Worm (Caenorhabditis elegans): Measurements from ENCODE around the gene wnk-1.

DNA sequence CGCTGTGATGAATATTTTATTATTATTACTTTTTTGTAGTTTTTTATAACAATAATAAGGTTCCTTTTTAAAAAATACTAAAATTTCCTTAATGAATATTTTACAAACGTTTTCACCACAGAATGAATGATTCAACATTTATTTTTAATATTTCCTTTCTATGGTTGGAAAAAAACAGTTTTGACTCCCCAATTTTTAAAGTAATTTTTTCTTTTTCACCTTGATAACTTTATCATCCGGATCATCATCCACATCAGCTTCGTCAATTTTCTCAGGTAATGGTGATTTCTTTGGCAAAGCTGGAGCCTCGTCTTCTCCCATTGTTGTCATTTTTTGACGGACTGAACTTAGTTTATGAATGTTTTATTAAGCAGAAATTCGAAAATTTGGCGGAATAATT, 43.8 kb downstream of the wnk-1 start, which contains the start of gene rab-28:
- TF ChIP-seq dao-5 (tag; optimal IDR thresholded peaks at IDR 0.05) = no peak
- TF ChIP-seq W03F9.2 (tag; optimal IDR thresholded peaks at IDR 0.05) = no peak

Measured in whole organism, L4/young adult.